Fruit fly (Drosophila melanogaster) whole organism, embryonic: Measurements from ENCODE around the gene mfr.

Source experiments
- Abd-B ChIP-seq: fragments of 200-800 bp; sonication (Bioruptor generic); optimal IDR thresholded peaks from 2 replicates; lab custom pipeline; 2018; ENCODE audit warnings: missing biosample characterization, mild to moderate bottlenecking, missing genetic modification characterization, moderate library complexity
- Atf3 ChIP-seq: fragments of 200-800 bp; sonication (Bioruptor generic); optimal IDR thresholded peaks from 3 replicates; lab custom pipeline; 2016; ENCODE audit warnings: missing biosample characterization, missing genetic modification characterization
- CG11560 ChIP-seq: fragments of 200-800 bp; sonication (Bioruptor generic); IDR thresholded peaks from 3 replicates; pipeline ENCODE4 v1.3.6; 2022; ENCODE audit warnings: missing biosample characterization, missing genetic modification characterization
- CG12391 ChIP-seq: fragments of 200-800 bp; sonication (Bioruptor generic); optimal IDR thresholded peaks from 3 replicates; lab custom pipeline; 2018; ENCODE audit warnings: missing biosample characterization, mild to moderate bottlenecking, missing genetic modification characterization, moderate library complexity
- CG13287 ChIP-seq: fragments of 200-800 bp; sonication (Bioruptor generic); IDR thresholded peaks from 2 replicates; pipeline ENCODE4 v1.3.6; 2022; ENCODE audit warnings: missing biosample characterization, missing genetic modification characterization; ENCODE audit not compliant: partially characterized antibody
- CG14710 ChIP-seq: fragments of 200-800 bp; sonication (Bioruptor generic); optimal IDR thresholded peaks from 3 replicates; lab custom pipeline; 2019; ENCODE audit warnings: missing biosample characterization, mild to moderate bottlenecking, missing genetic modification characterization, moderate library complexity
- CG16813 ChIP-seq: fragments of 200-800 bp; sonication (Bioruptor generic); IDR thresholded peaks from 3 replicates; pipeline ENCODE4 v1.3.6; 2022; ENCODE audit warnings: missing biosample characterization, missing genetic modification characterization; ENCODE audit not compliant: partially characterized antibody
- CG18476 ChIP-seq: fragments of 200-800 bp; sonication (Bioruptor generic); optimal IDR thresholded peaks from 2 replicates; lab custom pipeline; 2016; ENCODE audit warnings: missing biosample characterization, mild to moderate bottlenecking, missing genetic modification characterization
- CG2116 ChIP-seq: fragments of 200-800 bp; sonication (Bioruptor generic); optimal IDR thresholded peaks from 3 replicates; lab custom pipeline; 2018; ENCODE audit warnings: missing biosample characterization, mild to moderate bottlenecking, missing genetic modification characterization
- CG2712 ChIP-seq: fragments of 200-800 bp; optimal IDR thresholded peaks from 3 replicates; lab custom pipeline; 2019; ENCODE audit warnings: missing biosample characterization, mild to moderate bottlenecking, missing genetic modification characterization, moderate library complexity
- CG2875 ChIP-seq: fragments of 200-800 bp; sonication (Bioruptor generic); optimal IDR thresholded peaks from 2 replicates; lab custom pipeline; 2017; ENCODE audit warnings: missing biosample characterization, mild to moderate bottlenecking, missing genetic modification characterization, missing genetic modification reagents
- CG3847 ChIP-seq: fragments of 200-800 bp; sonication (Bioruptor generic); IDR thresholded peaks from 2 replicates; pipeline ENCODE4 v1.3.6; 2022; ENCODE audit warnings: missing biosample characterization, missing genetic modification characterization
- CG3995 ChIP-seq: fragments of 200-800 bp; sonication (Bioruptor generic); optimal IDR thresholded peaks from 3 replicates; lab custom pipeline; 2016; ENCODE audit warnings: missing biosample characterization, missing genetic modification characterization
- CG4617 ChIP-seq: fragments of 200-800 bp; sonication (Bioruptor generic); optimal IDR thresholded peaks from 3 replicates; lab custom pipeline; 2016; ENCODE audit warnings: missing biosample characterization, missing genetic modification characterization, borderline replicate concordance
- CG6254 ChIP-seq: fragments of 200-800 bp; sonication (Bioruptor generic); optimal IDR thresholded peaks from 3 replicates; lab custom pipeline; 2017; ENCODE audit warnings: mild to moderate bottlenecking, missing biosample characterization, missing genetic modification reagents, missing genetic modification characterization
- CG6791 ChIP-seq: fragments of 200-800 bp; sonication (Bioruptor generic); IDR thresholded peaks from 3 replicates; pipeline ENCODE4 v1.3.6; 2022; ENCODE audit warnings: missing biosample characterization, missing genetic modification characterization; ENCODE audit not compliant: partially characterized antibody
- CG8281 ChIP-seq: fragments of 200-800 bp; sonication (Bioruptor generic); optimal IDR thresholded peaks from 2 replicates; lab custom pipeline; 2018; ENCODE audit warnings: missing biosample characterization, mild to moderate bottlenecking, missing genetic modification characterization, moderate library complexity
- CG8478 ChIP-seq: fragments of >200 bp; optimal IDR thresholded peaks from 2 replicates; lab custom pipeline; 2018
- CG9932 ChIP-seq: fragments of 200-800 bp; sonication (Bioruptor generic); IDR thresholded peaks from 2 replicates; pipeline ENCODE4 v1.3.6; 2022; ENCODE audit warnings: missing biosample characterization, missing genetic modification characterization
- CTCF ChIP-seq: fragments of 200-800 bp; sonication (Bioruptor generic); optimal IDR thresholded peaks from 2 replicates; lab custom pipeline; 2017; ENCODE audit warnings: missing biosample characterization, mild to moderate bottlenecking, missing genetic modification characterization, moderate library complexity
- Dip3 ChIP-seq: fragments of 200-800 bp; sonication (Bioruptor generic); optimal IDR thresholded peaks from 3 replicates; lab custom pipeline; 2016; ENCODE audit warnings: missing biosample characterization, missing genetic modification characterization
- Dll ChIP-seq: fragments of 200-800 bp; sonication (Bioruptor generic); IDR thresholded peaks from 4 replicates; pipeline ENCODE4 v1.3.6; 2022; ENCODE audit warnings: missing biosample characterization, missing genetic modification characterization; ENCODE audit not compliant: partially characterized antibody
- Doc3 ChIP-seq: fragments of 200-800 bp; sonication (Bioruptor generic); IDR thresholded peaks from 3 replicates; pipeline ENCODE4 v1.3.6; 2022; ENCODE audit warnings: missing biosample characterization, missing genetic modification characterization; ENCODE audit not compliant: partially characterized antibody
- Dp ChIP-seq: fragments of 200-800 bp; sonication (Bioruptor generic); optimal IDR thresholded peaks from 2 replicates; lab custom pipeline; 2018; ENCODE audit warnings: missing biosample characterization, mild to moderate bottlenecking, missing genetic modification characterization, moderate library complexity
- Dref ChIP-seq: fragments of 200-800 bp; sonication (Bioruptor generic); IDR thresholded peaks from 2 replicates; pipeline ENCODE4 v1.3.6; 2022; ENCODE audit warnings: missing biosample characterization, missing genetic modification characterization
- Eip74EF ChIP-seq, 2 experiments: fragments of 200-800 bp in 1 of 2; fragments of >200 bp in 1 of 2; sonication (Bioruptor generic) in 1 of 2; optimal IDR thresholded peaks; 2 replicates each; lab custom pipeline; 2017 to 2019; ENCODE audit warnings: missing biosample characterization in 2 of 2, missing genetic modification characterization in 2 of 2, mild to moderate bottlenecking in 1 of 2, moderate library complexity in 1 of 2
- Ets97D ChIP-seq: fragments of 200-800 bp; sonication (Bioruptor generic); optimal IDR thresholded peaks from 3 replicates; lab custom pipeline; 2016; ENCODE audit warnings: missing biosample characterization, missing genetic modification characterization
- Hmr ChIP-seq: fragments of 200-800 bp; sonication (Bioruptor generic); optimal IDR thresholded peaks from 3 replicates; lab custom pipeline; 2017; ENCODE audit warnings: mild to moderate bottlenecking, missing biosample characterization, missing genetic modification reagents, missing genetic modification characterization
- Lhr ChIP-seq: fragments of 200-800 bp; sonication (Bioruptor generic); optimal IDR thresholded peaks from 3 replicates; lab custom pipeline; 2017; ENCODE audit warnings: mild to moderate bottlenecking, missing biosample characterization, missing genetic modification reagents, missing genetic modification characterization
- Myb ChIP-seq: fragments of 200-800 bp; sonication (Bioruptor generic); optimal IDR thresholded peaks from 2 replicates; lab custom pipeline; 2016; ENCODE audit warnings: missing biosample characterization, missing genetic modification characterization
- Pdp1 ChIP-seq, 2 experiments: fragments of 200-800 bp; sonication (Bioruptor generic); optimal IDR thresholded peaks; 3 replicates each; lab custom pipeline; 2016; ENCODE audit warnings: missing biosample characterization in 2 of 2, missing genetic modification characterization in 2 of 2, mild to moderate bottlenecking in 1 of 2, moderate library complexity in 1 of 2
- Scr ChIP-seq: fragments of 200-800 bp; sonication (Bioruptor generic); IDR thresholded peaks from 2 replicates; pipeline ENCODE4 v1.3.6; 2022; ENCODE audit warnings: missing biosample characterization, missing genetic modification characterization; ENCODE audit not compliant: partially characterized antibody
- Six4 ChIP-seq: fragments of 200-800 bp; sonication (Bioruptor generic); optimal IDR thresholded peaks from 2 replicates; lab custom pipeline; 2016; ENCODE audit warnings: missing biosample characterization, missing genetic modification characterization
- Taf1 ChIP-seq: fragments of 200-800 bp; sonication (Bioruptor generic); IDR thresholded peaks from 2 replicates; pipeline ENCODE4 v1.3.6; 2022; ENCODE audit warnings: missing biosample characterization, missing genetic modification characterization
- dpn ChIP-seq, 2 experiments: fragments of 200-800 bp; sonication (Bioruptor generic); optimal IDR thresholded peaks; 3 replicates each; lab custom pipeline; 2016; ENCODE audit warnings: missing biosample characterization in 2 of 2, missing genetic modification characterization in 2 of 2
- grn ChIP-seq: fragments of 200-800 bp; sonication (Bioruptor generic); optimal IDR thresholded peaks from 3 replicates; lab custom pipeline; 2017; ENCODE audit warnings: missing biosample characterization, missing genetic modification characterization
- inv ChIP-seq: fragments of 200-800 bp; sonication (Bioruptor generic); IDR thresholded peaks from 2 replicates; pipeline ENCODE4 v1.3.6; 2022; ENCODE audit warnings: missing biosample characterization, missing genetic modification characterization; ENCODE audit not compliant: partially characterized antibody
- knrl ChIP-seq: fragments of 200-800 bp; sonication (Bioruptor generic); IDR thresholded peaks from 3 replicates; pipeline ENCODE4 v1.3.6; 2022; ENCODE audit warnings: missing biosample characterization, missing genetic modification characterization; ENCODE audit not compliant: partially characterized antibody
- nmo ChIP-seq: fragments of 200-800 bp; sonication (Bioruptor generic); optimal IDR thresholded peaks from 2 replicates; lab custom pipeline; 2018; ENCODE audit warnings: missing biosample characterization, mild to moderate bottlenecking, missing genetic modification characterization, moderate library complexity
- phol ChIP-seq: fragments of 200-800 bp; sonication (Bioruptor generic); optimal IDR thresholded peaks from 3 replicates; lab custom pipeline; 2018; ENCODE audit warnings: missing biosample characterization, mild to moderate bottlenecking, missing genetic modification characterization, moderate library complexity
- prd ChIP-seq, 3 experiments: fragments of >200 bp in 2 of 3; fragments of 200-800 bp in 1 of 3; sonication (Bioruptor generic) in 1 of 3; optimal IDR thresholded peaks in 2 of 3; IDR thresholded peaks in 1 of 3; 2 replicates in 2 of 3; 3 replicates in 1 of 3; pipeline versions ENCODE4 v1.3.6 to Lab custom; 2017 to 2022; ENCODE audit warnings: missing biosample characterization in 1 of 3, missing genetic modification characterization in 1 of 3
- sens ChIP-seq: fragments of 200-800 bp; sonication (Bioruptor generic); peaks from one replicate; lab custom pipeline; 2016; ENCODE audit warnings: missing biosample characterization, missing genetic modification characterization
- sna ChIP-seq: fragments of 200-800 bp; sonication (Bioruptor generic); IDR thresholded peaks from 2 replicates; pipeline ENCODE4 v1.3.6; 2022; ENCODE audit warnings: missing biosample characterization, missing genetic modification characterization; ENCODE audit not compliant: partially characterized antibody
- stwl ChIP-seq: fragments of 200-800 bp; sonication (Bioruptor generic); optimal IDR thresholded peaks from 3 replicates; lab custom pipeline; 2018; ENCODE audit warnings: missing biosample characterization, mild to moderate bottlenecking, missing genetic modification characterization, moderate library complexity
- trem ChIP-seq: fragments of 200-800 bp; optimal IDR thresholded peaks from 3 replicates; lab custom pipeline; 2019; ENCODE audit warnings: missing biosample characterization, mild to moderate bottlenecking, missing genetic modification characterization, moderate library complexity
- vnd ChIP-seq: fragments of 200-800 bp; sonication (Bioruptor generic); IDR thresholded peaks from 3 replicates; pipeline ENCODE4 v1.3.6; 2022; ENCODE audit warnings: missing biosample characterization, missing genetic modification characterization; ENCODE audit not compliant: partially characterized antibody
- yki ChIP-seq: fragments of >200 bp; optimal IDR thresholded peaks from 3 replicates; lab custom pipeline; 2018
- zen ChIP-seq: fragments of 200-800 bp; sonication (Bioruptor generic); optimal IDR thresholded peaks from 3 replicates; lab custom pipeline; 2018; ENCODE audit warnings: missing biosample characterization, mild to moderate bottlenecking, missing genetic modification characterization, moderate library complexity

The mfr gene

DNA sequence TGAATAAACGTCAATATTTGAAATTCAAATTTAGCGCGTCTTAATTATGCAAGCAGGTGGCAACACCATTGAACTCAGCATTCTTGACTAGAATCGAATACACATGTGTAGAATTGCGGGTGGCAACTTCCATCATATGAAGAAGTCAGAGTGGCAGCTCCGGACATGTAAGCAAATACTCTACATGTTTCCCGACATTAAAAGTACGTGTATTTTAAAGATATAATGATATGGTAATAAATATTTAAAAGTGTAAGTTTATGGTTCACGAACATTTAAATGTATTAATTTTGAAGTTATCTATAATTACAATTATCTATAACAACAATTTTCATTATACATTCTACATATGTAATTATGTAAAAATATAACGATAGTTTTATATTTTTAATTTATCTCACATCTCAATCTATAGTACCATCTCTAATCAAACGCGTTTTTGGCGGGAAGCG lies 21.3 kb downstream of the mfr start, which contains the start of gene Mcm7:
TSS of gene Mcm7 (plus strand) at position 430 of the 452 bp plus-strand sequence.
- TF ChIP-seq Dll (GFP tag; lab: Robert Waterston, UW) (peak; percentile 70; the same call in 2 of the 4 replicates), CG2712 (no peak), CG18476 (no peak), CG14710 (peak; percentile 66), CTCF (GFP tag; lab: Kevin White, UChicago) (peak; percentile 72), CG3995 (peak; percentile 94), CG2875 (GFP tag; lab: Kevin White, UChicago) (no peak), Taf1 (GFP tag; lab: Robert Waterston, UW) (no peak), dpn (GFP tag; optimal IDR thresholded peaks at IDR 0.05; lab: Kevin White, UChicago) (no peak), Ets97D (GFP tag; lab: Kevin White, UChicago) (peak; percentile 43), Doc3 (GFP tag; lab: Robert Waterston, UW) (0 out of 3 replicates have a peak, but pooled peaks have one; percentile 8), stwl (tag; lab: Kevin White, UChicago) (peak; percentile 22), CG3847 (GFP tag; lab: Robert Waterston, UW) (peak; percentile 66; the same call in 1 of the 2 replicates), Eip74EF (GFP tag; optimal IDR thresholded peaks at IDR 0.05; lab: Kevin White, UChicago) (no peak), Pdp1 (GFP tag; optimal IDR thresholded peaks at IDR 0.05; lab: Kevin White, UChicago) (peak in 1 of 2 experiments; percentile 98), CG8478 (lab: Kevin White, UChicago) (peak; percentile 51), Hmr (GFP tag; lab: Kevin White, UChicago) (peak; percentile 23), sna (GFP tag; lab: Robert Waterston, UW) (peak; percentile 41; the same call in 1 of the 2 replicates), CG11560 (tag; lab: Robert Waterston, UW) (peak; percentile 6; the same call in 1 of the 3 replicates), CG9932 (GFP tag; lab: Robert Waterston, UW) (0 out of 2 replicates have a peak, but pooled peaks have one; percentile 30), CG6791 (GFP tag; lab: Robert Waterston, UW) (peak; percentile 27; the same call in 1 of the 3 replicates), CG4617 (GFP tag; lab: Kevin White, UChicago) (peak; percentile 8), CG12391 (tag; lab: Kevin White, UChicago) (peak; percentile 28), prd (optimal IDR thresholded peaks at IDR 0.05; lab: Kevin White, UChicago) (peak in 1 of 2 experiments; percentile 58), prd (GFP tag; IDR thresholded peaks at IDR 0.05; lab: Robert Waterston, UW) (no peak), CG16813 (peak; percentile 61), CG2116 (GFP tag; lab: Kevin White, UChicago) (peak; percentile 58), CG6254 (GFP tag; lab: Kevin White, UChicago) (no peak), Six4 (GFP tag; lab: Kevin White, UChicago) (no peak), yki (no peak), Dip3 (GFP tag; lab: Kevin White, UChicago) (peak; percentile 48), Dp (peak; percentile 88), Abd-B (GFP tag; lab: Kevin White, UChicago) (peak; percentile 26), Scr (GFP tag; lab: Robert Waterston, UW) (peak; percentile 70), knrl (GFP tag; lab: Robert Waterston, UW) (peak; percentile 70), nmo (GFP tag; lab: Kevin White, UChicago) (peak; percentile 44), trem (tag; lab: Kevin White, UChicago) (peak; percentile 44), sens (GFP tag; lab: Kevin White, UChicago) (peak; percentile 22), grn (GFP tag; lab: Kevin White, UChicago) (peak; percentile 63), vnd (GFP tag; lab: Robert Waterston, UW) (peak; percentile 48; the same call in 1 of the 3 replicates), Lhr (peak; percentile 77), Myb (GFP tag; lab: Kevin White, UChicago) (peak; percentile 55), CG8281 (tag; lab: Kevin White, UChicago) (no peak), CG13287 (GFP tag; lab: Robert Waterston, UW) (peak; percentile 64), inv (peak; percentile 45; the same call in 1 of the 2 replicates), Dref (peak; percentile 39; the same call in 1 of the 2 replicates), phol (tag; lab: Kevin White, UChicago) (peak; percentile 20), zen (tag; lab: Kevin White, UChicago) (peak; percentile 25), Atf3 (no peak)
